Worm (Caenorhabditis elegans) whole organism, L3 larva: ENCODE data around the gene vamp-7.

ENCODE experiments used
- ceh-16 ChIP-seq: sonication (generic microtip); optimal IDR thresholded peaks from 2 replicates; lab custom pipeline; 2017; ENCODE audit warnings: missing biosample characterization, missing genetic modification characterization
- ceh-28 ChIP-seq: fragments of 150-350 bp; optimal IDR thresholded peaks from 2 replicates; lab custom pipeline; 2014; ENCODE audit warnings: missing biosample characterization, missing genetic modification reagents, missing genetic modification characterization
- ceh-82 ChIP-seq: fragments of 150-350 bp; optimal IDR thresholded peaks from 2 replicates; lab custom pipeline; 2014; ENCODE audit warnings: missing biosample characterization, missing genetic modification characterization
- daf-12 ChIP-seq: fragments of 150-350 bp; optimal IDR thresholded peaks from 2 replicates; lab custom pipeline; 2014; ENCODE audit warnings: missing biosample characterization, missing genetic modification reagents, missing genetic modification characterization
- egl-27 ChIP-seq: sonication (generic microtip); optimal IDR thresholded peaks from 4 replicates; lab custom pipeline; 2017; ENCODE audit warnings: missing biosample characterization, missing genetic modification reagents, missing genetic modification characterization
- elt-1 ChIP-seq: fragments of 150-350 bp; optimal IDR thresholded peaks from 2 replicates; lab custom pipeline; 2014; ENCODE audit warnings: missing biosample characterization, missing genetic modification characterization
- elt-2 ChIP-seq: sonication (generic microtip); optimal IDR thresholded peaks from 2 replicates; lab custom pipeline; 2016; ENCODE audit warnings: missing genetic modification reagents, mild to moderate bottlenecking, missing genetic modification characterization, missing compliant biosample characterization
- elt-3 ChIP-seq, 3 experiments: fragments of 150-350 bp in 1 of 3; sonication (generic microtip) in 2 of 3; optimal IDR thresholded peaks; 2 replicates in 2 of 3; 4 replicates in 1 of 3; lab custom pipeline; 2014 to 2017; ENCODE audit warnings: missing biosample characterization in 3 of 3, missing genetic modification characterization in 3 of 3
- fkh-10 ChIP-seq: sonication (generic microtip); optimal IDR thresholded peaks from 2 replicates; lab custom pipeline; 2017; ENCODE audit warnings: missing biosample characterization, missing genetic modification reagents, missing genetic modification characterization
- fkh-2 ChIP-seq: fragments of 150-350 bp; optimal IDR thresholded peaks from 2 replicates; lab custom pipeline; 2014; ENCODE audit warnings: missing biosample characterization, missing genetic modification reagents, missing genetic modification characterization
- fos-1 ChIP-seq: fragments of 150-350 bp; optimal IDR thresholded peaks from 2 replicates; lab custom pipeline; 2014; ENCODE audit warnings: missing biosample characterization, missing genetic modification characterization
- lsy-12 ChIP-seq: sonication (generic microtip); optimal IDR thresholded peaks from 2 replicates; lab custom pipeline; 2016; ENCODE audit warnings: mild to moderate bottlenecking, missing genetic modification characterization, missing compliant biosample characterization
- mdl-1 ChIP-seq: fragments of 150-350 bp; optimal IDR thresholded peaks from 2 replicates; lab custom pipeline; 2014; ENCODE audit warnings: missing biosample characterization, missing genetic modification characterization
- mml-1 ChIP-seq: fragments of 150-350 bp; sonication (generic microtip); optimal IDR thresholded peaks from 3 replicates; lab custom pipeline; 2014; ENCODE audit warnings: missing biosample characterization, missing genetic modification characterization
- nfya-1 ChIP-seq: sonication (generic microtip); optimal IDR thresholded peaks from 2 replicates; lab custom pipeline; 2017; ENCODE audit warnings: missing genetic modification characterization, mild to moderate bottlenecking, missing compliant biosample characterization, antibody characterized with exemption, moderate library complexity; ENCODE audit not compliant: insufficient read depth
- nhr-11 ChIP-seq: fragments of 150-350 bp; optimal IDR thresholded peaks from 2 replicates; lab custom pipeline; 2014; ENCODE audit warnings: missing biosample characterization, missing genetic modification characterization
- nhr-12 ChIP-seq: fragments of 150-350 bp; optimal IDR thresholded peaks from 2 replicates; lab custom pipeline; 2014; ENCODE audit warnings: missing biosample characterization, missing genetic modification characterization
- nhr-23 ChIP-seq: fragments of 150-350 bp; optimal IDR thresholded peaks from 2 replicates; lab custom pipeline; 2014; ENCODE audit warnings: missing biosample characterization, missing genetic modification reagents, missing genetic modification characterization
- nhr-237 ChIP-seq: fragments of 150-350 bp; optimal IDR thresholded peaks from 2 replicates; lab custom pipeline; 2014; ENCODE audit warnings: missing biosample characterization, missing genetic modification characterization
- nhr-25 ChIP-seq: sonication (generic microtip); optimal IDR thresholded peaks from 2 replicates; lab custom pipeline; 2017; ENCODE audit warnings: missing biosample characterization, missing genetic modification characterization
- nhr-28 ChIP-seq: fragments of 150-350 bp; optimal IDR thresholded peaks from 2 replicates; lab custom pipeline; 2014; ENCODE audit warnings: missing biosample characterization, missing genetic modification characterization
- nhr-67 ChIP-seq: fragments of 150-350 bp; optimal IDR thresholded peaks from 2 replicates; lab custom pipeline; 2014; ENCODE audit warnings: missing biosample characterization, missing genetic modification characterization
- nhr-76 ChIP-seq: fragments of 150-350 bp; sonication (generic microtip); optimal IDR thresholded peaks from 5 replicates; lab custom pipeline; 2014; ENCODE audit warnings: missing biosample characterization, missing genetic modification characterization
- pha-4 ChIP-seq: fragments of 150-350 bp; optimal IDR thresholded peaks from 2 replicates; lab custom pipeline; 2014; ENCODE audit warnings: missing biosample characterization, missing genetic modification reagents, missing genetic modification characterization
- pqm-1 ChIP-seq: fragments of 150-350 bp; optimal IDR thresholded peaks from 2 replicates; lab custom pipeline; 2017; ENCODE audit warnings: missing biosample characterization, missing genetic modification characterization, inconsistent platforms
- sea-2 ChIP-seq: fragments of 150-350 bp; sonication (generic microtip); optimal IDR thresholded peaks from 4 replicates; lab custom pipeline; 2014; ENCODE audit warnings: missing biosample characterization, missing genetic modification reagents, missing genetic modification characterization
- snpc-4 ChIP-seq: fragments of 150-350 bp; optimal IDR thresholded peaks from 2 replicates; lab custom pipeline; 2014; ENCODE audit warnings: missing biosample characterization, missing genetic modification characterization
- tbx-2 ChIP-seq: sonication (generic microtip); optimal IDR thresholded peaks from 2 replicates; lab custom pipeline; 2016; ENCODE audit warnings: mild to moderate bottlenecking, missing genetic modification characterization, missing compliant biosample characterization
- unc-39 ChIP-seq: sonication (generic microtip); optimal IDR thresholded peaks from 4 replicates; lab custom pipeline; 2017; ENCODE audit warnings: missing biosample characterization, missing genetic modification characterization
- ztf-11 ChIP-seq: fragments of 150-350 bp; optimal IDR thresholded peaks from 2 replicates; lab custom pipeline; 2014; ENCODE audit warnings: missing biosample characterization, missing genetic modification characterization

The vamp-7 gene

DNA sequence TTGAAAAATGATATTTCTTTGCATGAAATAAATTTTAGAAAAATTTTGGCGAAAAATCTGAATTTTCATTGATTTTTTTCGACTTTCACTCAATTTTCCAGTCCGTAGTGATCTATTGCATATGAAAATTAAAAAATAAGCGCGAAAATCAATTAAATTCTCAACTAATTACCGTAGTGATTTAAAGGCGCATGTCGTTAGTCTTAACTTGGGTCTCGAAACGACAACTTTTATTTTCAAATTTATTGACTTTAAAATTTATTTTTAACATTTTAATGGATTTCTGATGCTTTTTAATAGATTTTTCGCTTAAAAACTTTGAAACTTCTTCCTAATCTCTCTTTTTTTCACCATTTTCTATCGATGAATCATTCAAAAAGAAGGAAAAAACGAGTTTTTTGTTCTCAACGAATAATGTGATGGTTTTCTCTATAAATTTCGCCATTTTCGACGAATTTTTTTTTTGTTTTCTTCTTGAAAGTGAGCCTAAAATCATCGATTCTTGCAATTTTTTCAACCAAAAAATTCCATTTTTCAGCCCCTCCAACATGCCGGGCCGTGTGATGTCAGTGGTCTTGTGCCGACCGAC, at the start of gene vamp-7:
Gene vamp-7 (plus strand): TSS at position 539 of the 589 bp plus-strand sequence.
- TF ChIP-seq lsy-12 (tag; lab: Kevin White, UChicago) (peak; percentile 31), pha-4 (peak; percentile 18), nhr-237 (tag; lab: Kevin White, UChicago) (no peak)
- TF ChIP-seq, all 47 proteins: peak for 2

DNA sequence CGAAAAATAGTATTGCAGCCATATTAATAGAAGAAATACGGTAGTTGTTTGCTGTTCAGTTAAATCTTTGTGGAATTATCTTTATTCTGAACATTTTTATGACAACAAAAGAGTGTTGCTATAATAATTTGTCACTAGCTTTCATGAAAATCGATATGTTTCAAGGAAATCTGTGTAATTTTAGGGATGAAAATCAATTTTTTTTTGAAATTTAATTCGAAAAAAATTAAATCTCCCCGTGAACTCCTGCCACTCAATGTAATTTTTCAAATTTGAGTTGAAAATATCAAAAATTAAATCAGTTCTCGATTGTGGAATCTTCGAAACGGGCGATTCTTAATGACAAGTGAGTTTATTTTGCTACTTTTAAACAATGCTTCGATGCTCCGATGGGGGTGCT, 46.5 kb upstream of the vamp-7 start, which contains the start of gene Y69A2AR.46:
Gene Y69A2AR.46 (plus strand): TSS at position 301 of the 400 bp plus-strand sequence.
- no peak for TF ChIP-seq nhr-76 (tag; lab: Kevin White, UChicago)
- TF ChIP-seq elt-3 (tag; optimal IDR thresholded peaks at IDR 0.05; lab: Kevin White, UChicago) = no peak
- no peak for TF ChIP-seq nfya-1
- no peak for TF ChIP-seq tbx-2 (tag; lab: Kevin White, UChicago)
- TF ChIP-seq nhr-28 (tag; lab: Kevin White, UChicago) = no peak
- no peak for TF ChIP-seq daf-12 (tag; lab: Kevin White, UChicago)
- TF ChIP-seq nhr-237 (tag; lab: Kevin White, UChicago) = no peak
- TF ChIP-seq pha-4 = no peak
- TF ChIP-seq elt-1 (tag; lab: Kevin White, UChicago) = no peak
- no peak for TF ChIP-seq mml-1

DNA sequence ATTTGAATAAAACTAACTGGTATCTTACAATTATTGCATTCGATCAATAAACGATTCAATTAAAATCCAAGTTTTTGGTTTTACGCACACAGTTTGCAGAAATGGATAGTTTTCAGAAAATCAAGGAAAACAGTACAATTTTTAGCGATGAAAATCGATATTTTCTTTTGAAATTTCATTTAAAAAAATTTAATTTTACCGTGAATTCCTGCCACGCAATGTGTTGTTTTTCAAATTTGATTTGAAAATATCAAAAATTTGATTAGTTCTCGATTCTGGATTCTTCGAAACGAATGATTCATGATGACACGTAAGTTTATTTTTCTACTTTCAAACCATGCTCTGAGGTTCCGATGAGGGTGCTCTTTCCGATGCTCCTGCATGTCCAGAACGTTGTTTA, 45.8 kb upstream of the vamp-7 start, which contains the start of gene Y69A2AR.50:
Gene Y69A2AR.50 (plus strand): TSS at position 301 of the 400 bp plus-strand sequence.
- no peak for TF ChIP-seq ceh-16
- no peak for TF ChIP-seq elt-2 (tag; lab: Kevin White, UChicago)
- no peak for TF ChIP-seq pha-4
- no peak for TF ChIP-seq nhr-25 (tag; lab: Kevin White, UChicago)
- no peak for TF ChIP-seq fkh-10 (GFP tag; lab: Kevin White, UChicago)
- no peak for TF ChIP-seq ceh-28 (tag; lab: Kevin White, UChicago)
- TF ChIP-seq unc-39 (tag; lab: Kevin White, UChicago) = no peak
- TF ChIP-seq snpc-4 (tag; lab: Kevin White, UChicago) = no peak
- no peak for TF ChIP-seq elt-3 (tag; optimal IDR thresholded peaks at IDR 0.05; lab: Kevin White, UChicago)

DNA sequence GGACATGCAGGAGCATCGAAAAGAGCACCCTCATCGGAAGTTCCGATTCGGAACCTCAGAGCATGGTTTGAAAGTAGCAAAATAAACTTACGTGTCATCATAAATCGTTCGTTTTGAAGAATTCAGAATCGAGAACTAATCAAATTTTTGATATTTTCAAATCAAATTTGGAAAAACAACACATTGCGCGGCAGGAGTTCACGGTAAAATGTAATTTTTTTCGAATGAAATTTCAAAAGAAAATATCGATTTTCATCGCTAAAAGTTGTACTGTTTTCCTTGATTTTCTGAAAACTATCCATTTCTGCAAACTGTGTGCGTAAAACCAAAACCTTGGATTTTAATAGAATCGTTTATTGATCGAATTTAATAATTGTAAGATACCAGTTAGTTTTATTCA, 43.9 kb upstream of the vamp-7 start, which contains the start of gene Y69A2AR.24:
Gene Y69A2AR.24 (minus strand): TSS at position 101 of the 400 bp plus-strand sequence.
- TF ChIP-seq fos-1 (tag; lab: Kevin White, UChicago) (no peak), sea-2 (GFP tag; lab: Kevin White, UChicago) (no peak), snpc-4 (tag; lab: Kevin White, UChicago) (no peak), ceh-28 (tag; lab: Kevin White, UChicago) (no peak), ztf-11 (tag; lab: Kevin White, UChicago) (no peak), elt-3 (tag; optimal IDR thresholded peaks at IDR 0.05; lab: Kevin White, UChicago) (no peak)

DNA sequence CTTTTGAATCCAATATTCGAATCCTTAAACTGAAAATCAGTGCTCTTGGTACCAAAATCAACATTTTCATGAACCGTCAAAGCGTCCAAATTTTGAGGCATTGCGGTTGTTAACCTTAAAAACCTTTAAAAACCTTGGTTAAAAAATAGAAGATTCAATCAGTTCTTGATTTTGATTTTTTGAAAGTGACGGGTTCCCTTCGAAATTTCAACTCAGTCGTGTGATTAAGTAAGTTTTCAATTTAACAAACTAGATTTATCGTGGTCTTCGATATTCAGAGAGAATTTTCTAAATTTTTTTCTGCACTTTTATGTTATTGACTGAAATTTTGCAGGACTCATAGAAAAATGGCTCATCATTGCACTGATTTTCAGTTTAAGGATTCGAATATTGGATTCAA, 39.6 kb upstream of the vamp-7 start, which contains the start of the genes Y69A2AR.25 and Y69A2AR.12:
Gene Y69A2AR.25 (minus strand): TSS at position 101 of the 400 bp plus-strand sequence.
Gene Y69A2AR.12 (plus strand): TSS at position 348 of the 400 bp plus-strand sequence.
- TF ChIP-seq ceh-82 (tag; lab: Kevin White, UChicago) (no peak), egl-27 (tag; lab: Kevin White, UChicago) (no peak), fos-1 (tag; lab: Kevin White, UChicago) (no peak), fkh-2 (no peak), mdl-1 (tag; lab: Kevin White, UChicago) (no peak), nhr-12 (tag; lab: Kevin White, UChicago) (no peak), nhr-67 (no peak), pqm-1 (no peak), nhr-11 (tag; lab: Kevin White, UChicago) (no peak), snpc-4 (tag; lab: Kevin White, UChicago) (no peak), nhr-23 (tag; lab: Kevin White, UChicago) (no peak)

DNA sequence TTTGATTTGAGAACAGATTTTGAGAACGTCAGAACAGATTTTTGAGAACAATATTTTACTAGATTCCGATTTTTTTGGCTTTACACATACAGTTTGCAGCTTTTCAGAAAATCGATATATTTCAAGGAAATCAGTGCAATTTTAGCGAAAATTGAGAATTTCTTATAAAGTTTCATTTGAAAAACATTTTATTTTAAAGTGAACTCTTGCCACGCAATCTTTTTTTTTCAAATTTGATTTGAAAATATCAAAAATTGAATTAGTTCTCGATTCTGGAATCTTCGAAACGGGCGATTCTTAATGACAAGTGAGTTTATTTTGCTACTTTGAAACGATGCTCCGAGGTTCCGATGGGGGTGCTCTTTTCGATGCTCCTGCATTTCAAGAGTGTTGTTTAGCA, 35.7 kb upstream of the vamp-7 start, which contains the start of gene Y69A2AR.51:
Gene Y69A2AR.51 (plus strand): TSS at position 301 of the 400 bp plus-strand sequence.
- TF ChIP-seq ceh-16 (no peak), nhr-237 (tag; lab: Kevin White, UChicago) (no peak), lsy-12 (tag; lab: Kevin White, UChicago) (no peak), nhr-25 (tag; lab: Kevin White, UChicago) (no peak), elt-2 (tag; lab: Kevin White, UChicago) (no peak)
- TF ChIP-seq, all 47 proteins: peak for 0
